Worm (Caenorhabditis elegans): ENCODE results near the gene T03G6.7.
A peak's percentile ranks its signal among the peaks of the same experiment; 100 is the strongest.

T03G6.7 gene

DNA sequence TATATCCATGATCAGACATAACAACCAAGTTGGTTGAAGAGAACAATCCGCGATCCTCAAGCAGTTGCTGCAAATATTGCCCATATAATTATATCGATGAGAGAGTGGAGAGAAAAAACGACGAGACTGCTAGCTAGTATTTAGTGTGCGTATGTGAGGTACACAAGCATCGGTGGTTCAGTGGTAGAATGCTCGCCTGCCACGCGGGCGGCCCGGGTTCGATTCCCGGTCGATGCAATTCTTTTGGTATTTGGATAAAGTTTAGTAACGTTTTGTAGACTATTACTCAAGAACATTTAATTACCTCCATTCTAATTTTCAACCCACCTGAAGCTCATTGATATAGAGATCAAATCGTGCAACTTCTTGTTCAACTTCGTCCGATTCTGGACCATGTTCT lies 19.2 kb downstream of the T03G6.7 start (continued):
- TF ChIP-seq nhr-237 (tag; optimal IDR thresholded peaks at IDR 0.05) (no peak), ama-1 (optimal IDR thresholded peaks at IDR 0.05) (no peak), lin-13 (GFP tag; optimal IDR thresholded peaks at IDR 0.05) (peak; percentile 39), aha-1 (tag; optimal IDR thresholded peaks at IDR 0.05) (no peak), dsc-1 (tag; optimal IDR thresholded peaks at IDR 0.05) (peak; percentile 79), unc-98 (GFP tag; IDR thresholded peaks at IDR 0.05) (no peak), xbp-1 (tag; optimal IDR thresholded peaks at IDR 0.05) (peak; percentile 56), nhr-84 (tag; optimal IDR thresholded peaks at IDR 0.05) (no peak)

DNA sequence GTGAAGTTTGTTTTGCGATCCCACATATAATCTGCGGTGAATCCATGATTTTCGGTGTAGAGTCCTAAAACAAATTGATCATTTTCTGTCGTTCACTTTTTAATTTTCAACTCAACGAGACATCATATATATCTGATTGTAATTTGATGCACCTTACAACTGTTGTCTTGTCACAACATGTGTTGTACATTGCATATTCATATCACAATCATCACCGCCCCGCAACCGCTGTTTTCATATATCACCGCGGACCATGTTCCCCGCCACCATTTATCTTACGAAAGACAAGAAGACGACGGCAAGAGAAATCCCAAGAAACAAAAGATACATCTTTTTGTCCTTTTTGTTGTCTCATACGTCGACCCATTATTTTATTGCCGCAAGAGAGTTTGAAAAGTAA lies 20.3 kb downstream of the T03G6.7 start:
- no peak for TF ChIP-seq sptf-1 (tag; optimal IDR thresholded peaks at IDR 0.05)
- TF ChIP-seq hpl-2 (GFP tag; optimal IDR thresholded peaks at IDR 0.05), result no peak
- TF ChIP-seq ets-5 (GFP tag; IDR thresholded peaks at IDR 0.05), result no peak
- no peak for TF ChIP-seq nhr-47 (tag; optimal IDR thresholded peaks at IDR 0.05)
- no peak for TF ChIP-seq xbp-1 (tag; optimal IDR thresholded peaks at IDR 0.05)
- TF ChIP-seq lin-14 (GFP tag; optimal IDR thresholded peaks at IDR 0.05), result peak; percentile 2

ce11 chrX:2615626-2616025 lies 21.8 kb downstream of the T03G6.7 start, which contains the start of gene T03G6.3:
TSS of gene T03G6.3 (minus strand) at chrX:2615726.
- TF ChIP-seq rnt-1 (tag; optimal IDR thresholded peaks at IDR 0.05) (no peak), efl-1 (optimal IDR thresholded peaks at IDR 0.05) (no peak), efl-1 (GFP tag; optimal IDR thresholded peaks at IDR 0.05 in 1 of 2) (peak in 1 of 2 experiments; percentile 11)

DNA sequence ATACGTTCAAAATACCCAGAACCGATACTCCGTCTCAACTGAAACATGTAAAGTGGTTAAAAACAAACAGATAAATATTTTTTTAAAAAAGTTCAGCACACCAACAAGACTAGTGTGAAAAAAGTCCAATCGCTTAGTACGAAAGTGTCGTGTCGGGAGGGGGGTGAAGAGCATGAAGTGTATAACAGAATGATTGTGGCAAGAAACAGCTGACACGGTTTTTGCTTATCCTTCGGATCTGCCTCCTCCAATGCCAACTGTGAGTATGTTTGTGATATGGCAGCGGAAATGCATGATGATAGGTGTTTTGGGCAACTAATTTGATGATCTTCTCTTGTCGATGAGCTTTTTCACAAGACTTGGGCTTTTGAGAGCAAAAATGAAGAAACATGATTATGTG lies 26.4 kb downstream of the T03G6.7 start:
- TF ChIP-seq ces-1 (GFP tag; optimal IDR thresholded peaks at IDR 0.05), result no peak
- TF ChIP-seq pag-3 (tag; optimal IDR thresholded peaks at IDR 0.05; ENCODE audit: borderline replicate concordance, insufficient read depth), result peak; percentile 95
- no peak for TF ChIP-seq alr-1 (tag; optimal IDR thresholded peaks at IDR 0.05; ENCODE audit: borderline replicate concordance)
- TF ChIP-seq pqm-1 (tag; optimal IDR thresholded peaks at IDR 0.05), result no peak
- no peak for TF ChIP-seq C34B4.2 (tag; optimal IDR thresholded peaks at IDR 0.05)
- TF ChIP-seq snu-23 (GFP tag; optimal IDR thresholded peaks at IDR 0.05), result no peak
- TF ChIP-seq fkh-8 (tag; optimal IDR thresholded peaks at IDR 0.05), result no peak
- no peak for TF ChIP-seq snpc-4 (tag; optimal IDR thresholded peaks at IDR 0.05)
- no peak for TF ChIP-seq nhr-90 (tag; optimal IDR thresholded peaks at IDR 0.05; ENCODE audit: poor library complexity)
- TF ChIP-seq skn-1 (tag; optimal IDR thresholded peaks at IDR 0.05), result no peak
- TF ChIP-seq isw-1 (GFP tag; IDR thresholded peaks at IDR 0.05), result no peak
- no peak for TF ChIP-seq unc-30 (tag; optimal IDR thresholded peaks at IDR 0.05)
- no peak for TF ChIP-seq nhr-77 (tag; optimal IDR thresholded peaks at IDR 0.05)
- TF ChIP-seq efl-1 (optimal IDR thresholded peaks at IDR 0.05), result no peak
- no peak for TF ChIP-seq efl-1 (GFP tag; optimal IDR thresholded peaks at IDR 0.05 in 1 of 2)
- no peak for TF ChIP-seq ztf-11 (tag; optimal IDR thresholded peaks at IDR 0.05)
- TF ChIP-seq hlh-4 (tag; optimal IDR thresholded peaks at IDR 0.05), result no peak
- TF ChIP-seq nhr-76 (tag; optimal IDR thresholded peaks at IDR 0.05), result no peak
- peak; percentile 59 for TF ChIP-seq lin-14 (GFP tag; optimal IDR thresholded peaks at IDR 0.05)
- no peak for TF ChIP-seq egl-13 (tag; optimal IDR thresholded peaks at IDR 0.05)
- TF ChIP-seq ztf-4 (tag; optimal IDR thresholded peaks at IDR 0.05), result no peak
- TF ChIP-seq unc-130 (tag; optimal IDR thresholded peaks at IDR 0.05), result peak; percentile 38
- no peak for TF ChIP-seq dsc-1 (tag; optimal IDR thresholded peaks at IDR 0.05)
- TF ChIP-seq rnt-1 (tag; optimal IDR thresholded peaks at IDR 0.05), result peak; percentile 67
- no peak for TF ChIP-seq efl-3 (GFP tag; optimal IDR thresholded peaks at IDR 0.05)
- peak; percentile 13 for TF ChIP-seq nhr-71 (tag; optimal IDR thresholded peaks at IDR 0.05)
- no peak for TF ChIP-seq lin-35 (GFP tag; optimal IDR thresholded peaks at IDR 0.05)
- no peak for TF ChIP-seq nhr-11 (tag; optimal IDR thresholded peaks at IDR 0.05)
- TF ChIP-seq unc-98 (GFP tag; IDR thresholded peaks at IDR 0.05), result no peak
- TF ChIP-seq sup-37 (GFP tag; optimal IDR thresholded peaks at IDR 0.05), result no peak
- no peak for TF ChIP-seq swsn-7 (tag; optimal IDR thresholded peaks at IDR 0.05)
- no peak for TF ChIP-seq nhr-20 (tag; optimal IDR thresholded peaks at IDR 0.05)

Data from whole organism, L1 larva.